Fruit fly (Drosophila melanogaster): ENCODE data around the gene RagA-B.

DNA sequence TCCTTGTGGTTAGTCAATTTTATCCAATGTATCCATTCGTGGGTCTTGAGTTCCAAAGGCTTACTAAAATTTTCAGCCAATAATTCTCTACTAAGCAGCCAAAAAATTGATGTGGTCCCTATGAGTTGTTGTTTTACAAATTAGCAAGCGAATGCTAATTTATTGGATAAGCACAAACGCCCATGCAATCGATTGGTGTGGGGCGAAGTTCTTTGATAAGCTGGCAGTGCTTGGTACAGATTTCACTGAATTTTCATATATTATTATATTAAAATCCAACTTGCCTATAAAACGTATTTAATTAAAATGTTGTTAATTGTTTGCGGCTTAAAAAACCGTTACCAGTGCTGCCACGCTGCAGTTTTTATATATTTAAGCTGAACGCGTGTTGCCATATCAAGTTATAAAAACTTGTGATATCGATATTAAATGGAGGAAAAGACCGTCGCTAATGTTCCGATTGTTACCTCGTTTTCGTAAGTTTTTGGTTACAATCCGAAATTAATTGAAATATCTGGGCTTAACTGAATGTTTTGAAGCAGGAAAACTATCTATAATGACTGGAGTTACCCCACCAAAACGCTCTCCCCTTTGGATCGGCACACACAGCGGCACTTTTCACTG is 19.6 kb upstream of the RagA-B start, which contains the start of the genes CG31100 and CG11980:
- no peak for TF ChIP-seq ind (GFP tag; optimal IDR thresholded peaks at IDR 0.05)
- TF ChIP-seq CG32772 (GFP tag; IDR thresholded peaks at IDR 0.05): no peak
- no peak for TF ChIP-seq ab (GFP tag; optimal IDR thresholded peaks at IDR 0.05)
- no peak for TF ChIP-seq Aef1 (GFP tag; IDR thresholded peaks at IDR 0.05)
- no peak for TF ChIP-seq CG3407 (GFP tag; optimal IDR thresholded peaks at IDR 0.05)
- TF ChIP-seq mirr (GFP tag; optimal IDR thresholded peaks at IDR 0.05): no peak
- no peak for TF ChIP-seq HHEX (GFP tag; optimal IDR thresholded peaks at IDR 0.05)
- no peak for TF ChIP-seq pan (optimal IDR thresholded peaks at IDR 0.05)
- TF ChIP-seq pan (GFP tag; optimal IDR thresholded peaks at IDR 0.05 in 1 of 2, IDR thresholded peaks at IDR 0.05 in 1 of 2): no peak
- TF ChIP-seq CG31224 (GFP tag; IDR thresholded peaks at IDR 0.05): no peak
